Fruit fly (Drosophila melanogaster): ENCODE data around the gene Dph4.

Gene Dph4

DNA sequence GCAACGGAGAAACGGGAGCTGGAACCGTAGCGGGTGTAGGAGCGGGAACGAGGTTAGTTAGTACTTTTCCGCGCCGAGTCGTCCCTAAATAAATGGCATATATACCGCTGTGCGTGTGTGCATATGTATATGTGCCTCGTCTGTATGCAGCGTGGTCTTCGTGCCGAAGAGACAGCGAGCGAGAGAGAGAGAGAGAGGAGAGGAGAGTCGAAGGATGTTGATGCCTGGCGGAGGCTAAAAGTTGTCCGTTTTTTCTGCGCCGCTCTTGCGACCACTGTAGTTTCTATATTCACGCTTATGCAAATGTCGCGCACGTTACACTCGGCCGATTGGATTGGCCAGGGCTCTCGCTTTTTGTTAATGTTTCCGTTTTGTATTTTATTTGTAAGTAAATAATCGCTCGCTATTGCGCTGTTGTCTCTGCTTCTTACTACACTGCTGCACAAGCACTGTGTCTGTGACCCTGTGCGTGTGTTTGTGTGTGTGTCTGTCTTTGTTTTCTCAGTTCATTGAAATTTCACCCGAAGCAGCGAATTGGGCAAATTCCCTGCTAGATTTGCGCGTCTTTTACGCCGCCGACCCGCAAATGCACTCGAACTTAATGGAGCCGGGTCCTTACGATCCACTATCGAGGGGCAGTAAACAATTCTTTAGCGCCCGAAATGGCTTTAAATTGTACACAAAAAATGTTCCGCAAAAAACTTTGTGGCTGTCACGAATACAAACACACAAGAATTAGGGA lies 11.4 kb downstream of the Dph4 start, which contains the start of gene Rga:
Gene Rga, minus strand, starts transcription at position 741 of the 742 bp plus-strand sequence.
- peak; percentile 38 for TF ChIP-seq Dif (GFP tag; optimal IDR thresholded peaks at IDR 0.05; ENCODE audit: partially characterized antibody)
- no peak for TF ChIP-seq sage (GFP tag; optimal IDR thresholded peaks at IDR 0.05)
- TF ChIP-seq usp (GFP tag; optimal IDR thresholded peaks at IDR 0.05): no peak
- TF ChIP-seq jim (GFP tag; optimal IDR thresholded peaks at IDR 0.05): no peak
- TF ChIP-seq CrebA (GFP tag; optimal IDR thresholded peaks at IDR 0.05; ENCODE audit: borderline replicate concordance): no peak
- TF ChIP-seq psq (GFP tag; optimal IDR thresholded peaks at IDR 0.05): peak; percentile 24
- TF ChIP-seq fru (GFP tag; optimal IDR thresholded peaks at IDR 0.05): peak; percentile 13
- TF ChIP-seq N (GFP tag; optimal IDR thresholded peaks at IDR 0.05): peak; percentile 6
- TF ChIP-seq Rel (GFP tag; optimal IDR thresholded peaks at IDR 0.05): no peak
- no peak for TF ChIP-seq Rel (tag; optimal IDR thresholded peaks at IDR 0.05)

DNA sequence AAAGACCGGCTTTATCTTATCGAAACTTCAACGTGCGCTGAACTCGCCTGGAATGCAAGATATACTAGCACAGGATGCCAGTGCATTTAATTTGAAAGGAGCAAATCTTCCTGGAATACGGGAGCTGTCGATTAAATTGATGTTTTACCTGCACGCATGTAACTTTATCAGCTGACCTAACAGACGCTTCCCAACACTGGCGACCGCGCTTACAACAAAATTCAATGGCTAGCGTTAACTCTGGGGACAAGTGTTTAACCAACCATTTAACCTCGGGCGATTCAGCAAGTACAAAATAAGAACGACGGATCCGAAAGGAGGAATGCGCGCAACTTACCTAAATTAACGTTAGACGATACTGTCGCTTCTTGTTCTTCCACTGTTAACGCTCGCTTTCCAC lies 12.2 kb downstream of the Dph4 start:
- no peak for TF ChIP-seq Hr78 (GFP tag; optimal IDR thresholded peaks at IDR 0.05)
- no peak for TF ChIP-seq Sp1 (GFP tag; optimal IDR thresholded peaks at IDR 0.05)
- no peak for TF ChIP-seq rgr (GFP tag; optimal IDR thresholded peaks at IDR 0.05)
- TF ChIP-seq CG9705 (GFP tag; optimal IDR thresholded peaks at IDR 0.05): no peak
- TF ChIP-seq Hnf4 (GFP tag; optimal IDR thresholded peaks at IDR 0.05): no peak
- no peak for TF ChIP-seq Vsx2 (GFP tag; optimal IDR thresholded peaks at IDR 0.05; ENCODE audit: partially characterized antibody)
- no peak for TF ChIP-seq Dfd (GFP tag; optimal IDR thresholded peaks at IDR 0.05)
- no peak for TF ChIP-seq dmrt93B (GFP tag; optimal IDR thresholded peaks at IDR 0.05)
- TF ChIP-seq Mio (GFP tag; optimal IDR thresholded peaks at IDR 0.05): no peak
- no peak for TF ChIP-seq br (GFP tag; optimal IDR thresholded peaks at IDR 0.05)
- TF ChIP-seq foxo (GFP tag; optimal IDR thresholded peaks at IDR 0.05): no peak

DNA sequence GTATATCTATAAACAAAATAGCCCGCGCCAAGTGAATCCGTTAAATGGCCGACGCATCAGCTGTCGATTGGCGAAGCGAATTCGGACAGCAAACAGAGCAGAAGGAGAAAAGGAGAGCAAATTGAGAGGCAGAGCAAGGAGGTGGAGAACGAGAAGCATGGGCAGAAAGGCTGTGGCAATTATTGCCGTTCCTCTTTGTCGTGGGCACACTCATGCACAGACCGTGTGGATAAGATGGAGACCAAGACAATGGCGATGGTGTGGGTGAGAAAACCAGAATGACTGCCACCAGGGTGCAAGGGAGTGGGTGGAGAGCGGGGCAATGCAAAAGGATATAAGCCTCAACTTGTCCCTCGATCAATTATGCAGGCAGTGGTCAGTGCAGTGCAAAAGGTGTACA lies 12.8 kb downstream of the Dph4 start:
- TF ChIP-seq Sp1 (GFP tag; optimal IDR thresholded peaks at IDR 0.05): no peak
- peak in 1 of 2 experiments; percentile 28 for TF ChIP-seq dl (GFP tag; optimal IDR thresholded peaks at IDR 0.05; ENCODE audit: insufficient read depth in 1 of 2, partially characterized antibody in 2 of 2)
- TF ChIP-seq pan (optimal IDR thresholded peaks at IDR 0.05): no peak
- no peak for TF ChIP-seq Hnf4 (GFP tag; optimal IDR thresholded peaks at IDR 0.05)
- no peak for TF ChIP-seq OdsH (GFP tag; optimal IDR thresholded peaks at IDR 0.05)
- no peak for TF ChIP-seq br (GFP tag; optimal IDR thresholded peaks at IDR 0.05)
- no peak for TF ChIP-seq Hr78 (GFP tag; optimal IDR thresholded peaks at IDR 0.05)
- peak; percentile 31 for TF ChIP-seq fru (GFP tag; optimal IDR thresholded peaks at IDR 0.05)
- no peak for TF ChIP-seq HLH106 (tag; optimal IDR thresholded peaks at IDR 0.05)
- peak; percentile 98 for TF ChIP-seq psq (GFP tag; optimal IDR thresholded peaks at IDR 0.05)

DNA sequence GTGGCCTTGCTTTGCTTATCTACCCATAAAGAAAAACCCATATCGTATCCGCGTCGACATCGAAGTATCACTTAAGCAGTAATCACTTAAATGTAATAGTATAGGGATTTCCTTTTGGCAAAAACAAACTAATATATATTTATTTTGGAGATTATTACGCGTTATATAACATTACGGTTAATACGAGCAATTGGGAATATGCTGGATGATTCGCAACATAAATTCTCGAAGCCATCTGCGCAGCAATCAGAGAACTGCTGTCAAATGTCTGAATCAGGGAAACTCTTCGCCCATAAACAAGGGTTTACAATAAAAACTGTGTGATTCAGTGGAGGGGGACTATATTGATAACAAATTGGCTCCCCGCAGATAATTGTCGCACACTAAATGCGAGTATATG lies 13.3 kb downstream of the Dph4 start:
- TF ChIP-seq OdsH (GFP tag; optimal IDR thresholded peaks at IDR 0.05) (no peak), pan (optimal IDR thresholded peaks at IDR 0.05) (no peak), Abd-B (GFP tag; optimal IDR thresholded peaks at IDR 0.05) (no peak), woc (GFP tag; optimal IDR thresholded peaks at IDR 0.05) (no peak), Rel (GFP tag; optimal IDR thresholded peaks at IDR 0.05) (no peak), Rel (tag; optimal IDR thresholded peaks at IDR 0.05) (no peak), dsf (GFP tag; optimal IDR thresholded peaks at IDR 0.05; ENCODE audit: borderline replicate concordance) (no peak), tai (GFP tag; optimal IDR thresholded peaks at IDR 0.05) (no peak), Dfd (GFP tag; optimal IDR thresholded peaks at IDR 0.05) (no peak), dl (GFP tag; optimal IDR thresholded peaks at IDR 0.05; ENCODE audit: insufficient read depth in 1 of 2, partially characterized antibody in 2 of 2) (no peak), CG9705 (GFP tag; optimal IDR thresholded peaks at IDR 0.05) (no peak), usp (GFP tag; optimal IDR thresholded peaks at IDR 0.05) (no peak), HLH106 (tag; optimal IDR thresholded peaks at IDR 0.05) (no peak), Hnf4 (GFP tag; optimal IDR thresholded peaks at IDR 0.05) (no peak), Vsx2 (GFP tag; optimal IDR thresholded peaks at IDR 0.05; ENCODE audit: partially characterized antibody) (no peak), jim (GFP tag; optimal IDR thresholded peaks at IDR 0.05) (no peak), Mio (GFP tag; optimal IDR thresholded peaks at IDR 0.05) (no peak)

DNA sequence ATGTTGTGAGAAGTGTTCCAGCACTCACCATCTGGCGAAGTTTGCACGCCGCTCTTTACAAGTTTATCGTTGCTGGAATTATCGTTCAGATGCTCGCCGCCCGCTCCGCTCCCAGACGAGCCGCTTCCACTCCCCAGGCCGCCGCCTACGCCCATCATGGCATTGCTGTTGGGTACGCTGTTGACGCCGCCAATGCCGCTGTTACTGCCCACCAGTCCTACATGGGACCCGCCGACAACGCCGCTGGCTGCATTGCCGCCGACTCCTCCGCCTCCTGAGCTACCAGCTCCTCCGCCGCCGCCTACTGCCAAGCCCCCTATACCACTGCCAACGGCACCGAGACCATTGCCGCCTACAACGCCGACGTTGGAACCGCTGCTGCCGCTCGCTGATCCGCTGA lies 15.5 kb downstream of the Dph4 start:
- TF ChIP-seq Jra (GFP tag; optimal IDR thresholded peaks at IDR 0.05) (no peak), HLH106 (tag; optimal IDR thresholded peaks at IDR 0.05) (no peak), Dfd (GFP tag; optimal IDR thresholded peaks at IDR 0.05) (no peak), Hnf4 (GFP tag; optimal IDR thresholded peaks at IDR 0.05) (no peak), Dif (GFP tag; optimal IDR thresholded peaks at IDR 0.05; ENCODE audit: partially characterized antibody) (no peak), N (GFP tag; optimal IDR thresholded peaks at IDR 0.05) (no peak), psq (GFP tag; optimal IDR thresholded peaks at IDR 0.05) (no peak), br (GFP tag; optimal IDR thresholded peaks at IDR 0.05) (no peak)
